Fruit fly (Drosophila melanogaster): ENCODE results near the gene CG13857.

Gene CG13857

DNA sequence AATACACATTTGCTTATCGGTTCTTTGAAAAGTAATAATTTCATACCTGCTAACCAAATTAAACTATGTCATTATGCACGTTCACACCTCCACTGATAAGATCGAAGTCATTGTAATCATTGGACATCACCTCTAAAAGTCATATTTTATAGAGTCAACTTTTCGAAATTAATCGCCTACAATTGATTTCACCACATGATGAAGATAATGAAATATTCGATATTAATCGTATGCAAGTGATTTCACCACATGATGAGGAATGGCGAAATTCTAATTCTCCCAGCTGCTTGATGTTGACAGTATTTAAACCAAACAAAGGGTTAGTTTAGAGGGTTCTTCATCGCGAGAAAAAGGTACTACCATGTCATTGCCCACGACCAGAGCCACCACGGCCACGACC lies 18.2 kb downstream of the CG13857 start, which contains the start of gene CG18596 (continued):
- TF ChIP-seq Adf1 (GFP tag; IDR thresholded peaks at IDR 0.05): no peak
- TF ChIP-seq CG7556 (GFP tag; optimal IDR thresholded peaks at IDR 0.05): no peak
- no peak for TF ChIP-seq dmrt11E (tag; optimal IDR thresholded peaks at IDR 0.05)
- no peak for TF ChIP-seq CG12942 (GFP tag; optimal IDR thresholded peaks at IDR 0.05)
- TF ChIP-seq CkIIα-i1 (GFP tag; IDR thresholded peaks at IDR 0.05): no peak
- TF ChIP-seq CG1832 (GFP tag; optimal IDR thresholded peaks at IDR 0.05): no peak
- 0 out of 3 replicates have a peak, but pooled peaks have one; percentile 5 for TF ChIP-seq z (GFP tag; IDR thresholded peaks at IDR 0.05)
- no peak for TF ChIP-seq CG15011 (GFP tag; optimal IDR thresholded peaks at IDR 0.05)
- TF ChIP-seq Six4 (GFP tag; optimal IDR thresholded peaks at IDR 0.05): no peak
- no peak for TF ChIP-seq CG31441 (GFP tag; IDR thresholded peaks at IDR 0.05)
- no peak for TF ChIP-seq Hr3 (GFP tag; optimal IDR thresholded peaks at IDR 0.05)
- no peak for TF ChIP-seq CG33557 (GFP tag; optimal IDR thresholded peaks at IDR 0.05)
- TF ChIP-seq shn (GFP tag; optimal IDR thresholded peaks at IDR 0.05): no peak
- no peak for TF ChIP-seq CG8089 (GFP tag; optimal IDR thresholded peaks at IDR 0.05)
- TF ChIP-seq CG10431 (GFP tag; optimal IDR thresholded peaks at IDR 0.05): no peak
- TF ChIP-seq Opbp (GFP tag; IDR thresholded peaks at IDR 0.05; ENCODE audit: partially characterized antibody): peak; percentile 86; the same call in 2 of the 3 replicates
- no peak for TF ChIP-seq slbo (GFP tag; IDR thresholded peaks at IDR 0.05)
- peak; percentile 85 for TF ChIP-seq CG6791 (GFP tag; IDR thresholded peaks at IDR 0.05; ENCODE audit: partially characterized antibody)
- TF ChIP-seq pnt (GFP tag; optimal IDR thresholded peaks at IDR 0.05): no peak
- no peak for TF ChIP-seq CG43689 (GFP tag; IDR thresholded peaks at IDR 0.05)
- TF ChIP-seq CG2199 (GFP tag; IDR thresholded peaks at IDR 0.05): no peak

DNA sequence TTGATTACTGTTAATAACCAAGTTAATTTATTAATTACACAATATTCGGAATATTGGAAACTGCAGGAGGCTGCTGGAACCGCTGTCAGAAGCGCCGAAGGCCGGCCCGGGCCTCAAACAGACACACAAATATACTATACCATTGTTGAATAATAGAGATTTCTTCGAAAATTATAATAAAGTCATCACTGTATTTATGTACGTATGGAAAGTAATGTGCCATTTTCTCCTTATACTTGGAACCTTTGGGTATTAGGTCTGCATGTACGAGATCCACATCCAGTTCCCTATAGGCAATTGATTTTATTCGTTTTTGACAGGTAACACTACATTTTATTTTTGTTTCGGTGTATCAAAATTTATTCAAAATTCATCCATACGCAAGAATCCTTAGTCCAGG lies 21.4 kb downstream of the CG13857 start, which contains the start of gene CG7069:
Gene CG7069 (plus strand): TSS at position 301 of the 400 bp plus-strand sequence.
- TF ChIP-seq CG3281 (GFP tag; optimal IDR thresholded peaks at IDR 0.05) (no peak), sens (GFP tag) (peak; percentile 0)

DNA sequence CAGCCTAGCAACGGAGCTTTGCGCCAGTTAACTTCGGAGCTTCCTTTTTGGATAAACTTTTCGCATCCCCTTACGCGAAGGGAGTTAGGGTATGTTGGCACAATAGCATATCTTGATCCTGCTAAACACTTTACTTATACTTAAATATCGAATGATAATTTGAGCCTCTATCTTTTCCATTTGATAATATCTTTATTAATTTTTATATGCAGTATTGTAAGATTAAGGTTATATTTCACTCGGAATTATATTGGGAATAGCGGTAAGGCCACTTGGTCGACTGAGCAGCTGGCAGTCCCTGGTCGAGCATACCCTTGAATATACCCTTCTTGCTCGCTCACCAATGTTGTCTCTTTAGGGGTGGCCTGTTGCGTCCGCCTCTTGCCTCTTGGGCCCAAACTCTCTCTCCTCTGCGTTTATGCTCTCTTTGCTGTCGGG lies 25.1 kb downstream of the CG13857 start:
- TF ChIP-seq zfh2 (GFP tag; optimal IDR thresholded peaks at IDR 0.05) (peak; percentile 45), Poxn (GFP tag; IDR thresholded peaks at IDR 0.05) (peak; percentile 65; the same call in 1 of the 2 replicates), NC2β (GFP tag; optimal IDR thresholded peaks at IDR 0.05) (no peak), CG7271 (tag; optimal IDR thresholded peaks at IDR 0.05) (no peak), CG10321 (GFP tag; IDR thresholded peaks at IDR 0.05) (peak; percentile 7; the same call in 1 of the 2 replicates), Atf6 (GFP tag; IDR thresholded peaks at IDR 0.05) (peak; percentile 91), gce (GFP tag; IDR thresholded peaks at IDR 0.05) (no peak), schlank (tag; optimal IDR thresholded peaks at IDR 0.05) (peak; percentile 23), lbe (GFP tag; optimal IDR thresholded peaks at IDR 0.05) (peak; percentile 25), CG4424 (GFP tag; optimal IDR thresholded peaks at IDR 0.05) (peak; percentile 59), GATAe (GFP tag; conservative IDR thresholded peaks at IDR 0.05) (peak; percentile 13; the same call in 1 of the 2 replicates), caup (GFP tag; optimal IDR thresholded peaks at IDR 0.05; ENCODE audit: severe bottlenecking) (peak; percentile 66), CG10959 (GFP tag; IDR thresholded peaks at IDR 0.05) (no peak), CG2875 (GFP tag; optimal IDR thresholded peaks at IDR 0.05) (no peak), Drgx (GFP tag; IDR thresholded peaks at IDR 0.05) (peak; percentile 62), D19A (tag; optimal IDR thresholded peaks at IDR 0.05) (peak; percentile 75), ase (GFP tag; IDR thresholded peaks at IDR 0.05) (0 out of 3 replicates have a peak, but pooled peaks have one; percentile 40), unpg (GFP tag; optimal IDR thresholded peaks at IDR 0.05) (peak; percentile 57), grau (tag; optimal IDR thresholded peaks at IDR 0.05) (peak; percentile 68), CG12299 (tag; optimal IDR thresholded peaks at IDR 0.05) (peak; percentile 31), Lim3 (GFP tag; IDR thresholded peaks at IDR 0.05) (peak; percentile 31; the same call in 1 of the 2 replicates), crp (GFP tag; optimal IDR thresholded peaks at IDR 0.05) (peak in 1 of 2 experiments; percentile 31), CG9932 (GFP tag; IDR thresholded peaks at IDR 0.05) (peak; percentile 82), CG13624 (GFP tag; optimal IDR thresholded peaks at IDR 0.05) (peak; percentile 12), CG31224 (GFP tag; IDR thresholded peaks at IDR 0.05) (peak; percentile 59), Asciz (GFP tag; optimal IDR thresholded peaks at IDR 0.05) (peak; percentile 30), TFAM (GFP tag; optimal IDR thresholded peaks at IDR 0.05) (no peak)
